Worm (Caenorhabditis elegans) whole organism, L4/young adult: ENCODE data around the gene bed-1.

Experiments used
- W03F9.2 ChIP-seq: fragments of 150-350 bp; optimal IDR thresholded peaks from 2 replicates; lab custom pipeline; 2014; ENCODE audit warnings: missing biosample characterization, missing genetic modification characterization
- dao-5 ChIP-seq: sonication (generic microtip); optimal IDR thresholded peaks from 2 replicates; lab custom pipeline; 2016; ENCODE audit warnings: missing genotype, missing genetic modification characterization, moderate library complexity, missing compliant biosample characterization
- him-1 ChIP-seq: sonication (generic microtip); optimal IDR thresholded peaks from 2 replicates; lab custom pipeline; 2016; ENCODE audit warnings: missing genotype, missing genetic modification reagents, missing genetic modification characterization, missing compliant biosample characterization

DNA sequence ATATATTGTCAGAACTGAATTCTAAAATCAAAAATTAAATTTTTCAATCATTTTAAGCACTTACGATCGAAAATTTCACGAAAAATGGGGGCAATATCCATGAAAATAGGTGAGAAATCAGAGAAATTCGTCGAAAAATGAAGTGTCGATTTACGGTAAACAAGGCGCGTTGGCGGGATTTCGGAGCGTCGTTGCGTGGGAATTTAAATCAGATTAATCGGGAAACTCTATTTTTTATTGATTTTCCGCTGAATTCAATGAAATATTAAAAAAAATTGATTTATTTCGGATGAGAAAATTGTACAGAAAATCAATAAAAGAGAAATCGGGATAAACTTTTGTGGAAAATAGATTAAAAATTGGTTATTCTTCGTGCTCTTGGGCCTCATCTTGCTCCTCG, 5.5 kb downstream of the bed-1 start, which contains the start of gene Y39B6A.13:
- TF ChIP-seq W03F9.2 (tag; lab: Kevin White, UChicago) (no peak), him-1 (no peak), dao-5 (no peak)
